Worm (Caenorhabditis elegans) whole organism, L1 larva: ENCODE data around the gene smc-3.

ENCODE experiments used
- C16A3.4 ChIP-seq: fragments of 150-350 bp; optimal IDR thresholded peaks from 2 replicates; lab custom pipeline; 2014; ENCODE audit warnings: missing biosample characterization, missing genetic modification characterization
- F16B12.6 ChIP-seq: fragments of 150-350 bp; optimal IDR thresholded peaks from 2 replicates; lab custom pipeline; 2014; ENCODE audit warnings: missing biosample characterization, missing genetic modification characterization
- ceh-8 ChIP-seq: fragments of 200-800 bp; sonication (Bioruptor generic); optimal IDR thresholded peaks from 2 replicates; lab custom pipeline; 2018; ENCODE audit warnings: mild to moderate bottlenecking, missing genetic modification characterization, moderate library complexity, missing compliant biosample characterization
- ceh-82 ChIP-seq, 3 experiments: fragments of 150-350 bp in 1 of 3; sonication (generic microtip) in 2 of 3; optimal IDR thresholded peaks; 2 replicates each; lab custom pipeline; 2014 to 2017; ENCODE audit warnings: missing biosample characterization in 3 of 3, missing genetic modification characterization in 3 of 3
- dpl-1 ChIP-seq, 3 experiments: fragments of 150-350 bp in 2 of 3; sonication (generic microtip) in 1 of 3; optimal IDR thresholded peaks; 2 replicates each; lab custom pipeline; 2014 to 2017; ENCODE audit warnings: missing biosample characterization in 3 of 3, missing genetic modification characterization in 3 of 3, missing genetic modification reagents in 3 of 3
- dsc-1 ChIP-seq: sonication (generic microtip); optimal IDR thresholded peaks from 2 replicates; lab custom pipeline; 2016; ENCODE audit warnings: mild to moderate bottlenecking, missing genetic modification characterization, missing compliant biosample characterization
- efl-1 ChIP-seq, 4 experiments: fragments of 150-350 bp; optimal IDR thresholded peaks in 3 of 4; peaks in 1 of 4; 1 replicate in 1 of 4; 2 replicates in 3 of 4; lab custom pipeline; 2014; ENCODE audit warnings: missing biosample characterization in 2 of 4, missing genetic modification characterization in 2 of 4, missing genetic modification reagents in 2 of 4
- egl-13 ChIP-seq: sonication (generic microtip); optimal IDR thresholded peaks from 2 replicates; lab custom pipeline; 2016; ENCODE audit warnings: missing genotype, missing genetic modification reagents, missing genetic modification characterization, missing compliant biosample characterization
- elt-3 ChIP-seq, 6 experiments: fragments of 150-350 bp in 1 of 6; sonication (generic microtip); optimal IDR thresholded peaks; 2 replicates each; lab custom pipeline; 2017 to 2018; ENCODE audit warnings: missing biosample characterization in 6 of 6, missing genetic modification characterization in 6 of 6, inconsistent platforms in 1 of 6
- fkh-8 ChIP-seq: sonication (generic microtip); optimal IDR thresholded peaks from 2 replicates; lab custom pipeline; 2016; ENCODE audit warnings: mild to moderate bottlenecking, missing genetic modification characterization, missing compliant biosample characterization
- irx-1 ChIP-seq: sonication (generic microtip); optimal IDR thresholded peaks from 2 replicates; lab custom pipeline; 2016; ENCODE audit warnings: missing genetic modification characterization, missing compliant biosample characterization
- jun-1 ChIP-seq: fragments of 150-350 bp; optimal IDR thresholded peaks from 2 replicates; lab custom pipeline; 2014; ENCODE audit warnings: missing biosample characterization, missing genetic modification reagents, missing genetic modification characterization
- lin-15B ChIP-seq: fragments of 150-350 bp; sonication (generic microtip); optimal IDR thresholded peaks from 3 replicates; lab custom pipeline; 2014; ENCODE audit warnings: missing biosample characterization, missing genetic modification characterization
- lin-35 ChIP-seq, 2 experiments: fragments of 150-350 bp; optimal IDR thresholded peaks; 2 replicates each; lab custom pipeline; 2014; ENCODE audit warnings: missing biosample characterization in 2 of 2, missing genetic modification characterization in 2 of 2, missing genetic modification reagents in 2 of 2
- lin-39 ChIP-seq: fragments of 150-350 bp; optimal IDR thresholded peaks from 2 replicates; lab custom pipeline; 2014; ENCODE audit warnings: missing biosample characterization, missing genetic modification reagents, missing genetic modification characterization
- lsy-2 ChIP-seq, 2 experiments: fragments of 150-350 bp; optimal IDR thresholded peaks; 2 replicates each; lab custom pipeline; 2014; ENCODE audit warnings: missing biosample characterization in 2 of 2, missing genetic modification characterization in 2 of 2
- mab-9 ChIP-seq: fragments of 200-800 bp; sonication (Bioruptor generic); IDR thresholded peaks from 2 replicates; pipeline ENCODE4 v1.3.6; 2022; ENCODE audit warnings: missing genetic modification reagents, missing genetic modification characterization, missing compliant biosample characterization
- mef-2 ChIP-seq: fragments of 150-350 bp; optimal IDR thresholded peaks from 2 replicates; lab custom pipeline; 2014; ENCODE audit warnings: missing biosample characterization, missing genetic modification characterization
- nhr-47 ChIP-seq: sonication (generic microtip); optimal IDR thresholded peaks from 2 replicates; lab custom pipeline; 2016; ENCODE audit warnings: mild to moderate bottlenecking, missing genetic modification characterization, moderate library complexity, missing compliant biosample characterization
- nhr-71 ChIP-seq: sonication (generic microtip); optimal IDR thresholded peaks from 2 replicates; lab custom pipeline; 2016; ENCODE audit warnings: mild to moderate bottlenecking, missing genetic modification characterization, moderate library complexity, missing compliant biosample characterization
- nhr-76 ChIP-seq: sonication (generic microtip); optimal IDR thresholded peaks from 2 replicates; lab custom pipeline; 2017; ENCODE audit warnings: missing biosample characterization, missing genetic modification characterization
- nhr-84 ChIP-seq: sonication (generic microtip); optimal IDR thresholded peaks from 2 replicates; lab custom pipeline; 2017; ENCODE audit warnings: missing biosample characterization, missing genetic modification characterization
- pag-3 ChIP-seq: sonication (generic microtip); optimal IDR thresholded peaks from 2 replicates; lab custom pipeline; 2017; ENCODE audit warnings: missing genetic modification characterization, mild to moderate bottlenecking, missing compliant biosample characterization, antibody characterized with exemption, borderline replicate concordance; ENCODE audit not compliant: insufficient read depth
- pqm-1 ChIP-seq: sonication (generic microtip); optimal IDR thresholded peaks from 3 replicates; lab custom pipeline; 2017; ENCODE audit warnings: missing biosample characterization, missing genetic modification characterization
- snpc-4 ChIP-seq: fragments of 150-350 bp; optimal IDR thresholded peaks from 2 replicates; lab custom pipeline; 2014; ENCODE audit warnings: missing biosample characterization, missing genetic modification characterization
- snu-23 ChIP-seq: sonication (generic microtip); optimal IDR thresholded peaks from 2 replicates; lab custom pipeline; 2016; ENCODE audit warnings: missing genetic modification characterization, missing compliant biosample characterization
- sptf-1 ChIP-seq: fragments of 150-350 bp; optimal IDR thresholded peaks from 2 replicates; lab custom pipeline; 2014; ENCODE audit warnings: missing biosample characterization, missing genetic modification characterization
- sup-37 ChIP-seq: fragments of 200-800 bp; sonication (Bioruptor generic); optimal IDR thresholded peaks from 2 replicates; lab custom pipeline; 2018; ENCODE audit warnings: mild to moderate bottlenecking, missing genetic modification characterization, missing compliant biosample characterization
- swsn-7 ChIP-seq: sonication (generic microtip); optimal IDR thresholded peaks from 2 replicates; lab custom pipeline; 2016; ENCODE audit warnings: missing genetic modification characterization, missing compliant biosample characterization
- tbx-2 ChIP-seq: sonication (generic microtip); optimal IDR thresholded peaks from 2 replicates; lab custom pipeline; 2016; ENCODE audit warnings: missing genetic modification characterization, missing compliant biosample characterization
- unc-130 ChIP-seq: fragments of 150-350 bp; optimal IDR thresholded peaks from 2 replicates; lab custom pipeline; 2017; ENCODE audit warnings: missing biosample characterization, missing genetic modification characterization, inconsistent platforms
- unc-86 ChIP-seq: sonication (generic microtip); optimal IDR thresholded peaks from 2 replicates; lab custom pipeline; 2016; ENCODE audit warnings: missing genetic modification characterization, missing compliant biosample characterization
- xbp-1 ChIP-seq: sonication (generic microtip); optimal IDR thresholded peaks from 2 replicates; lab custom pipeline; 2016; ENCODE audit warnings: missing genetic modification characterization, missing compliant biosample characterization
- zip-4 ChIP-seq: fragments of 200-800 bp; sonication (Bioruptor generic); optimal IDR thresholded peaks from 2 replicates; lab custom pipeline; 2018; ENCODE audit warnings: mild to moderate bottlenecking, missing genetic modification characterization, moderate library complexity, missing compliant biosample characterization
- ztf-4 ChIP-seq: fragments of 150-350 bp; optimal IDR thresholded peaks from 2 replicates; lab custom pipeline; 2014; ENCODE audit warnings: missing biosample characterization, missing genetic modification characterization

The smc-3 gene

DNA sequence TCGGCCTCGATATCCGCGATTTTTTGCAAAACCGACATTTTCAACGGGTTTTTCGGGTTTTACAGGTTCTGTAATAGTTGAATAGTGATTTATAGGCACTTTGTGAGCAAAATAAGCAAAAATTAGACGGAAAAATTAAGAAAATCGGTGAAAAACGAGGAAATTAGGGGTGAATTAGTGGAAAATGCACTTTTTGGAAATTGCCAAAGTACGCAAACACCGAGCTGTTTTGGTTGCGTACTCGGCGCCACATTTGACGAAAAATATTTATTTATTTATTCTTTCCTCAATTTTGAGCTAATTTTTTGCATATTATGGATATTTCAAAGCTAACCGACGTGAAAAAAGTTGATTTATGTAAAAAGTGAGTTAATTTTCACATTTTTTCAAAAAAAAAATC, 52.3 kb downstream of the smc-3 start, which contains the start of the genes T28D6.6 and pen-2:
Gene T28D6.6 (minus strand): TSS at position 68 of the 400 bp plus-strand sequence.
Gene pen-2 (plus strand): TSS at position 282 of the 400 bp plus-strand sequence.
- TF ChIP-seq snu-23 (peak; percentile 53), elt-3 (tag; optimal IDR thresholded peaks at IDR 0.05; lab: Kevin White, UChicago) (peak in 1 of 6 experiments; percentile 1), F16B12.6 (tag; lab: Kevin White, UChicago) (peak; percentile 89), dsc-1 (tag; lab: Kevin White, UChicago) (peak; percentile 16), nhr-76 (tag; lab: Kevin White, UChicago) (no peak), tbx-2 (tag; lab: Kevin White, UChicago) (peak; percentile 37), lsy-2 (tag; optimal IDR thresholded peaks at IDR 0.05; lab: Kevin White, UChicago) (peak; percentile 24 to 52), dpl-1 (GFP tag; optimal IDR thresholded peaks at IDR 0.05; lab: Kevin White, UChicago) (peak; percentile 37 to 60 (median 54)), mef-2 (no peak), unc-130 (tag; lab: Kevin White, UChicago) (peak; percentile 75), pag-3 (tag; lab: Kevin White, UChicago) (no peak), nhr-71 (tag; lab: Kevin White, UChicago) (peak; percentile 27), ceh-82 (tag; optimal IDR thresholded peaks at IDR 0.05; lab: Kevin White, UChicago) (peak in 2 of 3 experiments; percentile 2 to 39), nhr-47 (tag; lab: Kevin White, UChicago) (peak; percentile 51), unc-86 (tag; lab: Kevin White, UChicago) (peak; percentile 20), lin-35 (GFP tag; optimal IDR thresholded peaks at IDR 0.05; lab: Kevin White, UChicago) (peak; percentile 41 to 58), efl-1 (optimal IDR thresholded peaks at IDR 0.05; lab: Kevin White, UChicago) (peak; percentile 25 to 57), efl-1 (GFP tag; optimal IDR thresholded peaks at IDR 0.05 in 1 of 2; lab: Kevin White, UChicago) (peak; percentile 65 to 87), ceh-8 (GFP tag; lab: Kevin White, UChicago) (peak; percentile 59), xbp-1 (peak; percentile 30), C16A3.4 (tag; lab: Kevin White, UChicago) (peak; percentile 2), lin-39 (tag; lab: Kevin White, UChicago) (peak; percentile 16), sptf-1 (tag; lab: Kevin White, UChicago) (no peak), swsn-7 (tag; lab: Kevin White, UChicago) (peak; percentile 13), snpc-4 (tag; lab: Kevin White, UChicago) (no peak)

ce11 chrIII:11344125-11344524, 53.4 kb downstream of the smc-3 start:
- no peak for TF ChIP-seq lin-15B (tag; lab: Kevin White, UChicago)
- no peak for TF ChIP-seq fkh-8 (tag; lab: Kevin White, UChicago)
- no peak for TF ChIP-seq jun-1 (tag; lab: Kevin White, UChicago)
- no peak for TF ChIP-seq irx-1 (tag; lab: Kevin White, UChicago)
- TF ChIP-seq nhr-84 (tag; lab: Kevin White, UChicago): no peak
- no peak for TF ChIP-seq unc-86 (tag; lab: Kevin White, UChicago)
- TF ChIP-seq sup-37 (GFP tag; lab: Kevin White, UChicago): no peak
- no peak for TF ChIP-seq pqm-1 (tag; lab: Kevin White, UChicago)
- no peak for TF ChIP-seq ceh-82 (tag; optimal IDR thresholded peaks at IDR 0.05; lab: Kevin White, UChicago)
- TF ChIP-seq dpl-1 (GFP tag; optimal IDR thresholded peaks at IDR 0.05; lab: Kevin White, UChicago): no peak
- TF ChIP-seq ztf-4: no peak
- no peak for TF ChIP-seq C16A3.4 (tag; lab: Kevin White, UChicago)
- TF ChIP-seq ceh-8 (GFP tag; lab: Kevin White, UChicago): no peak
- no peak for TF ChIP-seq egl-13 (tag; lab: Kevin White, UChicago)

DNA sequence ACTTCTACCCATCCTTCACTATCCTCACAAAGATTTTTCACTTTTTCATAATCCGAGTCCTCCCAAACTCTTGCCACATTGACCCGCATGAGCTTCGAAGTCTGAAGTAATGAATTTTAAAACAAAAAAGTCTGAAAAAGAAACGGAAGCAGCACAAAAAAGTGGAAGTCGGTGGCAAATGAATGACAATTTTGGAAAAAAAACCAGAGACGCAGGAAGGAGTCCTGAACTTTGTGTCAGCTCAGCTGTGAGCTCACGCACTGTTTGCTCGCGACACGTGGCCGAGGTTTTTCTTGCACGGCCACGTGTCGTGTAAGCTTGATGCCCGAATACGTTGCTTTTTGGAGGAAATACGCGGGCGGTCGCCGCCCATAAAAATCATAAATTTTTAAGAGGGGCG, 55.7 kb downstream of the smc-3 start, which contains the start of gene T28D6.7:
Gene T28D6.7 (minus strand): TSS at position 101 of the 400 bp plus-strand sequence.
- no peak for TF ChIP-seq mab-9 (GFP tag; lab: Robert Waterston, UW)
- no peak for TF ChIP-seq nhr-71 (tag; lab: Kevin White, UChicago)
- TF ChIP-seq zip-4: no peak
